Fruit fly (Drosophila melanogaster) whole organism, embryonic: ENCODE data around the gene CG13029.

Experiments
- Asciz ChIP-seq: fragments of 200-800 bp; sonication (Bioruptor generic); optimal IDR thresholded peaks from 2 replicates; lab custom pipeline; 2017; ENCODE audit warnings: missing biosample characterization, mild to moderate bottlenecking, missing genetic modification characterization, missing genetic modification reagents
- B-H1 ChIP-seq: fragments of 200-800 bp; sonication (Bioruptor generic); IDR thresholded peaks from 3 replicates; pipeline ENCODE4 v1.3.6; 2022; ENCODE audit warnings: missing biosample characterization, missing genetic modification characterization
- B-H2 ChIP-seq: fragments of 200-800 bp; sonication (Bioruptor generic); optimal IDR thresholded peaks from 2 replicates; lab custom pipeline; 2018; ENCODE audit warnings: missing biosample characterization, mild to moderate bottlenecking, missing genetic modification characterization
- BEAF-32 ChIP-seq: fragments of 200-800 bp; sonication (Bioruptor generic); optimal IDR thresholded peaks from 3 replicates; lab custom pipeline; 2017; ENCODE audit warnings: missing biosample characterization, missing genetic modification characterization, mild to moderate bottlenecking, moderate library complexity, missing genetic modification reagents
- Bdp1 ChIP-seq: fragments of 200-800 bp; sonication (Bioruptor generic); optimal IDR thresholded peaks from 3 replicates; lab custom pipeline; 2016; ENCODE audit warnings: missing biosample characterization, missing genetic modification characterization
- CG10462 ChIP-seq: fragments of 200-800 bp; sonication (Bioruptor generic); optimal IDR thresholded peaks from 2 replicates; lab custom pipeline; 2016; ENCODE audit warnings: missing biosample characterization, missing genetic modification characterization
- CG12104 ChIP-seq: fragments of 200-800 bp; sonication (Bioruptor generic); optimal IDR thresholded peaks from 3 replicates; lab custom pipeline; 2016; ENCODE audit warnings: missing biosample characterization, missing genetic modification characterization
- CG12299 ChIP-seq: fragments of 200-800 bp; sonication (Bioruptor generic); optimal IDR thresholded peaks from 2 replicates; lab custom pipeline; 2018; ENCODE audit warnings: missing biosample characterization, mild to moderate bottlenecking, missing genetic modification characterization
- CG14014 ChIP-seq: fragments of 200-800 bp; sonication (Bioruptor generic); IDR thresholded peaks from 2 replicates; pipeline ENCODE4 v1.3.6; 2022; ENCODE audit warnings: missing biosample characterization, missing genetic modification characterization
- CG15479 ChIP-seq: fragments of 200-800 bp; sonication (Bioruptor generic); optimal IDR thresholded peaks from 3 replicates; lab custom pipeline; 2019; ENCODE audit warnings: missing biosample characterization, mild to moderate bottlenecking, missing genetic modification characterization, moderate library complexity
- CG17612 ChIP-seq: fragments of 200-800 bp; sonication (Bioruptor generic); IDR thresholded peaks from 2 replicates; pipeline ENCODE4 v1.3.6; 2022; ENCODE audit warnings: missing biosample characterization, missing genetic modification characterization
- CG17829 ChIP-seq: fragments of 200-800 bp; optimal IDR thresholded peaks from 2 replicates; lab custom pipeline; 2019; ENCODE audit warnings: missing biosample characterization, mild to moderate bottlenecking, missing genetic modification characterization, moderate library complexity
- CG17912 ChIP-seq: fragments of 200-800 bp; sonication (Bioruptor generic); optimal IDR thresholded peaks from 2 replicates; lab custom pipeline; 2018; ENCODE audit warnings: missing biosample characterization, mild to moderate bottlenecking, missing genetic modification characterization
- CG31441 ChIP-seq: fragments of 200-800 bp; sonication (Bioruptor generic); IDR thresholded peaks from 2 replicates; pipeline ENCODE4 v1.3.6; 2022; ENCODE audit warnings: missing biosample characterization, missing genetic modification characterization
- CG33557 ChIP-seq: fragments of 200-800 bp; sonication (Bioruptor generic); optimal IDR thresholded peaks from 2 replicates; lab custom pipeline; 2019; ENCODE audit warnings: missing biosample characterization, mild to moderate bottlenecking, missing genetic modification characterization, moderate library complexity
- CG34224 ChIP-seq: fragments of 200-800 bp; sonication (Bioruptor generic); IDR thresholded peaks from 3 replicates; pipeline ENCODE4 v1.3.6; 2022; ENCODE audit warnings: missing biosample characterization, missing genetic modification characterization; ENCODE audit not compliant: partially characterized antibody
- CG34376 ChIP-seq: fragments of 200-800 bp; sonication (Bioruptor generic); optimal IDR thresholded peaks from 2 replicates; lab custom pipeline; 2018; ENCODE audit warnings: missing biosample characterization, mild to moderate bottlenecking, missing genetic modification characterization
- CG4617 ChIP-seq: fragments of 200-800 bp; sonication (Bioruptor generic); optimal IDR thresholded peaks from 3 replicates; lab custom pipeline; 2016; ENCODE audit warnings: missing biosample characterization, missing genetic modification characterization, borderline replicate concordance
- CG4730 ChIP-seq: fragments of 200-800 bp; sonication (Bioruptor generic); IDR thresholded peaks from 2 replicates; pipeline ENCODE4 v1.3.6; 2022; ENCODE audit warnings: missing biosample characterization, missing genetic modification characterization
- CG7271 ChIP-seq: fragments of 200-800 bp; sonication (Bioruptor generic); optimal IDR thresholded peaks from 2 replicates; lab custom pipeline; 2018; ENCODE audit warnings: missing biosample characterization, mild to moderate bottlenecking, missing genetic modification characterization, moderate library complexity
- CG7839 ChIP-seq: fragments of 200-800 bp; sonication (Bioruptor generic); optimal IDR thresholded peaks from 3 replicates; lab custom pipeline; 2018; ENCODE audit warnings: missing biosample characterization, mild to moderate bottlenecking, missing genetic modification characterization, moderate library complexity
- CG7987 ChIP-seq: fragments of 200-800 bp; sonication (Bioruptor generic); optimal IDR thresholded peaks from 2 replicates; lab custom pipeline; 2018; ENCODE audit warnings: missing biosample characterization, mild to moderate bottlenecking, missing genetic modification characterization, moderate library complexity
- CG8281 ChIP-seq: fragments of 200-800 bp; sonication (Bioruptor generic); optimal IDR thresholded peaks from 2 replicates; lab custom pipeline; 2018; ENCODE audit warnings: missing biosample characterization, mild to moderate bottlenecking, missing genetic modification characterization, moderate library complexity
- CG9797 ChIP-seq: fragments of 200-800 bp; sonication (Bioruptor generic); optimal IDR thresholded peaks from 3 replicates; lab custom pipeline; 2018; ENCODE audit warnings: missing biosample characterization, mild to moderate bottlenecking, missing genetic modification characterization
- CG9817 ChIP-seq: fragments of 200-800 bp; sonication (Bioruptor generic); optimal IDR thresholded peaks from 2 replicates; lab custom pipeline; 2018; ENCODE audit warnings: missing biosample characterization, mild to moderate bottlenecking, missing genetic modification characterization, moderate library complexity
- Camta ChIP-seq: fragments of 200-800 bp; sonication (Bioruptor generic); optimal IDR thresholded peaks from 2 replicates; lab custom pipeline; 2016; ENCODE audit warnings: missing biosample characterization, missing genetic modification characterization
- Dip3 ChIP-seq: fragments of 200-800 bp; sonication (Bioruptor generic); optimal IDR thresholded peaks from 3 replicates; lab custom pipeline; 2016; ENCODE audit warnings: missing biosample characterization, missing genetic modification characterization
- Fer1 ChIP-seq: fragments of 200-800 bp; sonication (Bioruptor generic); optimal IDR thresholded peaks from 2 replicates; lab custom pipeline; 2017; ENCODE audit warnings: missing biosample characterization, mild to moderate bottlenecking, missing genetic modification characterization
- HLH4C ChIP-seq: fragments of 200-800 bp; sonication (Bioruptor generic); IDR thresholded peaks from 3 replicates; pipeline ENCODE4 v1.3.6; 2022; ENCODE audit warnings: missing biosample characterization, missing genetic modification characterization; ENCODE audit not compliant: partially characterized antibody
- HLHmδ ChIP-seq: fragments of 200-800 bp; sonication (Bioruptor generic); optimal IDR thresholded peaks from 2 replicates; lab custom pipeline; 2018; ENCODE audit warnings: missing biosample characterization, mild to moderate bottlenecking, missing genetic modification characterization, moderate library complexity
- Hey ChIP-seq: fragments of 200-800 bp; sonication (Bioruptor generic); optimal IDR thresholded peaks from 3 replicates; lab custom pipeline; 2018; ENCODE audit warnings: missing biosample characterization, mild to moderate bottlenecking, missing genetic modification characterization
- Myb ChIP-seq: fragments of 200-800 bp; sonication (Bioruptor generic); optimal IDR thresholded peaks from 2 replicates; lab custom pipeline; 2016; ENCODE audit warnings: missing biosample characterization, missing genetic modification characterization
- Ptx1 ChIP-seq: fragments of 200-800 bp; sonication (Bioruptor generic); IDR thresholded peaks from 2 replicates; pipeline ENCODE4 v1.3.6; 2022; ENCODE audit warnings: missing biosample characterization, missing genetic modification characterization
- Ravus ChIP-seq: fragments of 200-800 bp; sonication (Bioruptor generic); IDR thresholded peaks from 2 replicates; pipeline ENCODE4 v1.3.6; 2022; ENCODE audit warnings: missing biosample characterization, missing genetic modification characterization
- Spps ChIP-seq: fragments of 200-800 bp; sonication (Bioruptor generic); optimal IDR thresholded peaks from 2 replicates; lab custom pipeline; 2018; ENCODE audit warnings: missing biosample characterization, mild to moderate bottlenecking, missing genetic modification characterization
- abd-A ChIP-seq: fragments of 200-800 bp; sonication (Bioruptor generic); optimal IDR thresholded peaks from 3 replicates; lab custom pipeline; 2019; ENCODE audit warnings: missing biosample characterization, mild to moderate bottlenecking, missing genetic modification characterization, moderate library complexity
- az2 ChIP-seq: fragments of 200-800 bp; sonication (Bioruptor generic); optimal IDR thresholded peaks from 3 replicates; lab custom pipeline; 2016; ENCODE audit warnings: missing biosample characterization, missing genetic modification characterization
- bab2 ChIP-seq: fragments of 200-800 bp; sonication (Bioruptor generic); optimal IDR thresholded peaks from 2 replicates; lab custom pipeline; 2016; ENCODE audit warnings: missing biosample characterization, missing genetic modification characterization
- bowl ChIP-seq: fragments of 200-800 bp; sonication (Bioruptor generic); IDR thresholded peaks from 2 replicates; pipeline ENCODE4 v1.3.6; 2022; ENCODE audit warnings: missing biosample characterization, missing genetic modification characterization
- btn ChIP-seq: fragments of 200-800 bp; sonication (Bioruptor generic); optimal IDR thresholded peaks from 2 replicates; lab custom pipeline; 2016; ENCODE audit warnings: missing biosample characterization, missing genetic modification characterization
- gcm ChIP-seq: fragments of 200-800 bp; sonication (Bioruptor generic); optimal IDR thresholded peaks from 2 replicates; lab custom pipeline; 2019; ENCODE audit warnings: missing biosample characterization, mild to moderate bottlenecking, missing genetic modification characterization, moderate library complexity
- jing ChIP-seq: fragments of 200-800 bp; sonication (Bioruptor generic); optimal IDR thresholded peaks from 2 replicates; lab custom pipeline; 2018; ENCODE audit warnings: missing biosample characterization, mild to moderate bottlenecking, missing genetic modification characterization
- kay ChIP-seq: fragments of 200-800 bp; sonication (Bioruptor generic); optimal IDR thresholded peaks from 2 replicates; lab custom pipeline; 2016; ENCODE audit warnings: missing biosample characterization, missing genetic modification characterization
- mam ChIP-seq: fragments of 200-800 bp; sonication (Bioruptor generic); optimal IDR thresholded peaks from 3 replicates; lab custom pipeline; 2016; ENCODE audit warnings: missing biosample characterization, missing genetic modification characterization
- nerfin-1 ChIP-seq: fragments of 200-800 bp; sonication (Bioruptor generic); optimal IDR thresholded peaks from 3 replicates; lab custom pipeline; 2019; ENCODE audit warnings: missing biosample characterization, mild to moderate bottlenecking, missing genetic modification characterization, moderate library complexity
- row ChIP-seq: fragments of 200-800 bp; sonication (Bioruptor generic); IDR thresholded peaks from 3 replicates; pipeline ENCODE4 v1.3.6; 2022; ENCODE audit warnings: missing biosample characterization, missing genetic modification characterization
- sob ChIP-seq: fragments of 200-800 bp; sonication (Bioruptor generic); IDR thresholded peaks from 2 replicates; pipeline ENCODE4 v1.3.6; 2022; ENCODE audit warnings: missing biosample characterization, missing genetic modification characterization
- trem ChIP-seq: fragments of 200-800 bp; optimal IDR thresholded peaks from 3 replicates; lab custom pipeline; 2019; ENCODE audit warnings: missing biosample characterization, mild to moderate bottlenecking, missing genetic modification characterization, moderate library complexity
- wor ChIP-seq: fragments of 200-800 bp; sonication (Bioruptor generic); IDR thresholded peaks from 2 replicates; pipeline ENCODE4 v1.3.6; 2022; ENCODE audit warnings: missing biosample characterization, missing genetic modification characterization

The CG13029 gene

dm6 chr3L:16853533-16854386 lies 6.7 kb upstream of the CG13029 start, which contains the start of gene sina (continued):
- TF ChIP-seq Bdp1 (GFP tag; lab: Kevin White, UChicago), result no peak
- no peak for TF ChIP-seq CG8281 (tag; lab: Kevin White, UChicago)
- TF ChIP-seq trem (tag; lab: Kevin White, UChicago), result peak; percentile 86
- peak; percentile 17 for TF ChIP-seq Fer1 (GFP tag; lab: Kevin White, UChicago)
- TF ChIP-seq abd-A (tag; lab: Kevin White, UChicago), result no peak
- TF ChIP-seq CG17829 (tag; lab: Kevin White, UChicago), result peak; percentile 72
- TF ChIP-seq CG7271, result no peak
- TF ChIP-seq BEAF-32 (GFP tag; lab: Kevin White, UChicago), result peak; percentile 74
- no peak for TF ChIP-seq Asciz (GFP tag; lab: Kevin White, UChicago)
- TF ChIP-seq Ravus (GFP tag; lab: Robert Waterston, UW), result no peak
- TF ChIP-seq bowl (GFP tag; lab: Robert Waterston, UW), result no peak
- no peak for TF ChIP-seq Spps (tag; lab: Kevin White, UChicago)
- TF ChIP-seq CG15479 (GFP tag; lab: Kevin White, UChicago), result no peak
- no peak for TF ChIP-seq Ptx1 (GFP tag; lab: Robert Waterston, UW)
- peak; percentile 25; the same call in 1 of the 2 replicates for TF ChIP-seq CG31441
- no peak for TF ChIP-seq CG14014 (GFP tag; lab: Robert Waterston, UW)
- TF ChIP-seq sob (GFP tag; lab: Robert Waterston, UW), result no peak
- no peak for TF ChIP-seq gcm (GFP tag; lab: Kevin White, UChicago)
- no peak for TF ChIP-seq btn (GFP tag; lab: Kevin White, UChicago)
- TF ChIP-seq CG4730 (GFP tag; lab: Robert Waterston, UW), result no peak
- no peak for TF ChIP-seq B-H1 (GFP tag; lab: Robert Waterston, UW)
- peak; percentile 84 for TF ChIP-seq CG34224
- no peak for TF ChIP-seq nerfin-1 (tag; lab: Kevin White, UChicago)
- no peak for TF ChIP-seq Dip3
- TF ChIP-seq CG7987, result peak; percentile 26
- peak; percentile 44 for TF ChIP-seq CG9797 (GFP tag; lab: Kevin White, UChicago)
- TF ChIP-seq CG9817 (tag; lab: Kevin White, UChicago), result no peak
- TF ChIP-seq CG33557 (GFP tag; lab: Kevin White, UChicago), result no peak
- TF ChIP-seq az2 (GFP tag; lab: Kevin White, UChicago), result no peak
- TF ChIP-seq CG7839, result peak; percentile 43
- TF ChIP-seq CG10462 (GFP tag; lab: Kevin White, UChicago), result no peak
- peak; percentile 47; the same call in 2 of the 3 replicates for TF ChIP-seq row (GFP tag; lab: Robert Waterston, UW)
- TF ChIP-seq Hey (tag; lab: Kevin White, UChicago), result no peak
- TF ChIP-seq bab2 (GFP tag; lab: Kevin White, UChicago), result no peak
- peak; percentile 91 for TF ChIP-seq HLH4C (GFP tag; lab: Robert Waterston, UW)
- peak; percentile 63 for TF ChIP-seq CG4617 (GFP tag; lab: Kevin White, UChicago)
- TF ChIP-seq B-H2, result peak; percentile 44
- peak; percentile 31 for TF ChIP-seq HLHmδ (GFP tag; lab: Kevin White, UChicago)
- TF ChIP-seq CG12299 (tag; lab: Kevin White, UChicago), result peak; percentile 1
- no peak for TF ChIP-seq CG12104 (GFP tag; lab: Kevin White, UChicago)
- peak; percentile 5 for TF ChIP-seq CG34376 (GFP tag; lab: Kevin White, UChicago)
- peak; percentile 72 for TF ChIP-seq Myb (GFP tag; lab: Kevin White, UChicago)
- TF ChIP-seq mam (GFP tag; lab: Kevin White, UChicago), result peak; percentile 16
- TF ChIP-seq wor (GFP tag; lab: Robert Waterston, UW), result no peak
- no peak for TF ChIP-seq jing (GFP tag; lab: Kevin White, UChicago)
- no peak for TF ChIP-seq CG17612 (GFP tag; lab: Robert Waterston, UW)
- no peak for TF ChIP-seq kay
- TF ChIP-seq CG17912 (GFP tag; lab: Kevin White, UChicago), result no peak
- peak; percentile 27 for TF ChIP-seq Camta (GFP tag; lab: Kevin White, UChicago)
